Fruit fly (Drosophila melanogaster) Kc167 (cell line): ENCODE results near the gene CG15212.

Experiments
- Myc ChIP-seq: fragments of >200 bp; optimal IDR thresholded peaks from 2 replicates; lab custom pipeline; 2017; ENCODE audit warnings: missing external identifiers
- Sin3A ChIP-seq: fragments of >200 bp; optimal IDR thresholded peaks from 2 replicates; lab custom pipeline; 2018; ENCODE audit warnings: missing external identifiers
- h ChIP-seq: fragments of >200 bp; optimal IDR thresholded peaks from 3 replicates; lab custom pipeline; 2018; ENCODE audit warnings: missing external identifiers
- insv ChIP-seq: fragments of >200 bp; optimal IDR thresholded peaks from 3 replicates; lab custom pipeline; 2018; ENCODE audit warnings: missing external identifiers
- psq ChIP-seq: fragments of >200 bp; optimal IDR thresholded peaks from 2 replicates; lab custom pipeline; 2017; ENCODE audit warnings: missing external identifiers
- ttk ChIP-seq: sonication (Bioruptor generic); optimal IDR thresholded peaks from 2 replicates; lab custom pipeline; 2017; ENCODE audit warnings: missing external identifiers

- TF ChIP-seq psq (lab: Kevin White, UChicago) (no peak), Sin3A (no peak), h (lab: Kevin White, UChicago) (no peak), Myc (no peak), ttk (lab: Kevin White, UChicago) (no peak), insv (lab: Kevin White, UChicago) (no peak)
These were observed 48.8 kb downstream of the CG15212 start for dm6 chr3L:5180179-5180578.
